Fruit fly (Drosophila melanogaster) whole organism, prepupa: Measurements from ENCODE around the gene noi.
A peak's percentile ranks its signal among the peaks of the same experiment; 100 is the strongest.

ENCODE experiments used
- CG10631 ChIP-seq: fragments of 200-800 bp; sonication (Bioruptor generic); optimal IDR thresholded peaks from 2 replicates; lab custom pipeline; 2016; ENCODE audit warnings: missing biosample characterization, missing genetic modification characterization
- CG16779 ChIP-seq: fragments of 200-800 bp; sonication (Bioruptor generic); optimal IDR thresholded peaks from 3 replicates; lab custom pipeline; 2017; ENCODE audit warnings: missing biosample characterization, mild to moderate bottlenecking, missing genetic modification characterization
- CG31627 ChIP-seq: fragments of 200-800 bp; sonication (Bioruptor generic); optimal IDR thresholded peaks from 3 replicates; lab custom pipeline; 2016; ENCODE audit warnings: missing biosample characterization, missing genetic modification characterization
- CG32006 ChIP-seq: fragments of 200-800 bp; sonication (Bioruptor generic); optimal IDR thresholded peaks from 3 replicates; lab custom pipeline; 2017; ENCODE audit warnings: missing biosample characterization, mild to moderate bottlenecking, missing genetic modification characterization
- CG6792 ChIP-seq: fragments of 200-800 bp; sonication (Bioruptor generic); optimal IDR thresholded peaks from 3 replicates; lab custom pipeline; 2016; ENCODE audit warnings: missing biosample characterization, missing genetic modification characterization
- CG6854 ChIP-seq: fragments of 200-800 bp; sonication (Bioruptor generic); optimal IDR thresholded peaks from 2 replicates; lab custom pipeline; 2017; ENCODE audit warnings: missing biosample characterization, mild to moderate bottlenecking, missing genetic modification characterization
- CG8119 ChIP-seq: fragments of 200-800 bp; sonication (Bioruptor generic); IDR thresholded peaks from 3 replicates; pipeline ENCODE4 v1.3.6; 2022; ENCODE audit warnings: missing biosample characterization, missing genetic modification characterization
- Eip93F ChIP-seq: fragments of 200-800 bp; sonication (Bioruptor generic); optimal IDR thresholded peaks from 2 replicates; lab custom pipeline; 2016; ENCODE audit warnings: missing biosample characterization, mild to moderate bottlenecking, missing genetic modification characterization
- Hr39 ChIP-seq: fragments of 200-800 bp; sonication (Bioruptor generic); optimal IDR thresholded peaks from 2 replicates; lab custom pipeline; 2016; ENCODE audit warnings: missing biosample characterization, missing genetic modification characterization
- Met ChIP-seq: fragments of 200-800 bp; sonication (Bioruptor generic); optimal IDR thresholded peaks from 3 replicates; lab custom pipeline; 2016; ENCODE audit warnings: missing biosample characterization, missing genetic modification characterization
- Sox15 ChIP-seq: fragments of 200-800 bp; sonication (Bioruptor generic); optimal IDR thresholded peaks from 3 replicates; lab custom pipeline; 2016; ENCODE audit warnings: missing biosample characterization, missing genetic modification characterization
- fkh ChIP-seq: fragments of 200-800 bp; sonication (Bioruptor generic); optimal IDR thresholded peaks from 3 replicates; lab custom pipeline; 2017; ENCODE audit warnings: missing biosample characterization, mild to moderate bottlenecking, missing genetic modification characterization, moderate library complexity
- ss ChIP-seq, 2 experiments: fragments of 200-800 bp; sonication (Bioruptor generic); optimal IDR thresholded peaks; 2 replicates in 1 of 2; 3 replicates in 1 of 2; lab custom pipeline; 2017 to 2018; ENCODE audit warnings: mild to moderate bottlenecking in 2 of 2, missing biosample characterization in 2 of 2, missing genetic modification characterization in 2 of 2, moderate library complexity in 1 of 2
- vri ChIP-seq: fragments of 200-800 bp; sonication (Bioruptor generic); optimal IDR thresholded peaks from 3 replicates; lab custom pipeline; 2016; ENCODE audit warnings: missing biosample characterization, mild to moderate bottlenecking, missing genetic modification characterization

dm6 chr3R:5568590-5568989, 22.7 kb downstream of the noi start, which contains the start of the genes CG2931 and Rheb:
- TF ChIP-seq Met = no peak
- peak; percentile 42 for TF ChIP-seq vri
- peak; percentile 67 for TF ChIP-seq Eip93F (GFP tag; lab: Kevin White, UChicago)
- peak; percentile 44 for TF ChIP-seq CG32006 (GFP tag; lab: Kevin White, UChicago)
- no peak for TF ChIP-seq CG10631 (GFP tag; lab: Kevin White, UChicago)
- peak; percentile 10 for TF ChIP-seq CG6792
- TF ChIP-seq Hr39 (GFP tag; lab: Kevin White, UChicago) = peak; percentile 63
- TF ChIP-seq ss (GFP tag; optimal IDR thresholded peaks at IDR 0.05; lab: Kevin White, UChicago) = peak in 1 of 2 experiments; percentile 18
- TF ChIP-seq CG16779 = no peak
- peak; percentile 53 for TF ChIP-seq fkh (GFP tag; lab: Kevin White, UChicago)
- peak; percentile 30; the same call in 1 of the 3 replicates for TF ChIP-seq CG8119 (GFP tag; lab: Robert Waterston, UW)
- TF ChIP-seq CG6854 (GFP tag; lab: Kevin White, UChicago) = no peak
- TF ChIP-seq Sox15 = peak; percentile 40
- peak; percentile 65 for TF ChIP-seq CG31627 (GFP tag; lab: Kevin White, UChicago)
